Worm (Caenorhabditis elegans) whole organism, L2 larva: ENCODE measurements around the gene gplb-1.

Source experiments
- F13H6.1 ChIP-seq: sonication (generic microtip); optimal IDR thresholded peaks from 2 replicates; lab custom pipeline; 2016; ENCODE audit warnings: missing genetic modification characterization, missing compliant biosample characterization
- R02D3.7 ChIP-seq: fragments of 150-350 bp; optimal IDR thresholded peaks from 2 replicates; lab custom pipeline; 2014; ENCODE audit warnings: missing biosample characterization, missing genetic modification characterization
- Y55F3AM.14 ChIP-seq: fragments of 200-800 bp; sonication (Bioruptor generic); optimal IDR thresholded peaks from 2 replicates; lab custom pipeline; 2018; ENCODE audit warnings: mild to moderate bottlenecking, missing genetic modification characterization, missing compliant biosample characterization
- ZK546.5 ChIP-seq: sonication (generic microtip); optimal IDR thresholded peaks from 2 replicates; lab custom pipeline; 2017; ENCODE audit warnings: missing biosample characterization, missing genetic modification characterization
- alr-1 ChIP-seq: fragments of 150-350 bp; optimal IDR thresholded peaks from 2 replicates; lab custom pipeline; 2014; ENCODE audit warnings: missing biosample characterization, missing genetic modification characterization
- aly-2 ChIP-seq: fragments of 150-350 bp; optimal IDR thresholded peaks from 2 replicates; lab custom pipeline; 2014; ENCODE audit warnings: missing biosample characterization, missing genetic modification characterization
- ama-1 ChIP-seq: fragments of 150-350 bp; optimal IDR thresholded peaks from 2 replicates; lab custom pipeline; 2018; ENCODE audit warnings: inconsistent platforms
- blmp-1 ChIP-seq: sonication (generic microtip); optimal IDR thresholded peaks from 2 replicates; lab custom pipeline; 2017; ENCODE audit warnings: missing genetic modification characterization, mild to moderate bottlenecking, missing compliant biosample characterization, antibody characterized with exemption, moderate library complexity; ENCODE audit not compliant: insufficient read depth
- ceh-16 ChIP-seq: fragments of 150-350 bp; optimal IDR thresholded peaks from 2 replicates; lab custom pipeline; 2014; ENCODE audit warnings: missing biosample characterization, missing genetic modification characterization
- ceh-82 ChIP-seq: fragments of 150-350 bp; optimal IDR thresholded peaks from 2 replicates; lab custom pipeline; 2014; ENCODE audit warnings: missing biosample characterization, missing genetic modification characterization
- dmd-4 ChIP-seq: sonication (generic microtip); optimal IDR thresholded peaks from 2 replicates; lab custom pipeline; 2017; ENCODE audit warnings: missing biosample characterization, missing genetic modification characterization
- egl-27 ChIP-seq: sonication (generic microtip); optimal IDR thresholded peaks from 3 replicates; lab custom pipeline; 2017; ENCODE audit warnings: missing biosample characterization, missing genetic modification reagents, missing genetic modification characterization
- elt-1 ChIP-seq: fragments of 150-350 bp; optimal IDR thresholded peaks from 2 replicates; lab custom pipeline; 2014; ENCODE audit warnings: missing biosample characterization, missing genetic modification characterization
- elt-3 ChIP-seq: sonication (generic microtip); optimal IDR thresholded peaks from 2 replicates; lab custom pipeline; 2017; ENCODE audit warnings: missing biosample characterization, missing genetic modification characterization
- fos-1 ChIP-seq: fragments of 150-350 bp; optimal IDR thresholded peaks from 2 replicates; lab custom pipeline; 2014; ENCODE audit warnings: missing biosample characterization, missing genetic modification characterization
- gmeb-1 ChIP-seq: fragments of 150-350 bp; optimal IDR thresholded peaks from 2 replicates; lab custom pipeline; 2014; ENCODE audit warnings: missing biosample characterization, missing genetic modification characterization
- lin-11 ChIP-seq: fragments of 150-350 bp; sonication (generic microtip); optimal IDR thresholded peaks from 2 replicates; lab custom pipeline; 2014; ENCODE audit warnings: missing biosample characterization, missing genetic modification characterization, inconsistent platforms, mixed read lengths
- lin-13 ChIP-seq: fragments of 150-350 bp; optimal IDR thresholded peaks from 2 replicates; lab custom pipeline; 2014; ENCODE audit warnings: missing biosample characterization, missing genetic modification reagents, missing genetic modification characterization
- lin-39 ChIP-seq: fragments of 150-350 bp; optimal IDR thresholded peaks from 2 replicates; lab custom pipeline; 2014; ENCODE audit warnings: missing biosample characterization, missing genetic modification reagents, missing genetic modification characterization
- lsy-2 ChIP-seq, 2 experiments: fragments of 150-350 bp in 1 of 2; sonication (generic microtip) in 1 of 2; optimal IDR thresholded peaks; 2 replicates each; lab custom pipeline; 2014 to 2017; ENCODE audit warnings: missing biosample characterization in 2 of 2, missing genetic modification characterization in 2 of 2
- mab-5 ChIP-seq: fragments of 150-350 bp; optimal IDR thresholded peaks from 2 replicates; lab custom pipeline; 2014; ENCODE audit warnings: missing biosample characterization, missing genetic modification characterization
- nhr-10 ChIP-seq: sonication (generic microtip); optimal IDR thresholded peaks from 2 replicates; lab custom pipeline; 2017; ENCODE audit warnings: missing biosample characterization, missing genetic modification characterization
- nhr-11 ChIP-seq: fragments of 150-350 bp; optimal IDR thresholded peaks from 2 replicates; lab custom pipeline; 2014; ENCODE audit warnings: missing biosample characterization, missing genetic modification characterization
- nhr-12 ChIP-seq: fragments of 150-350 bp; optimal IDR thresholded peaks from 2 replicates; lab custom pipeline; 2014; ENCODE audit warnings: missing biosample characterization, missing genetic modification characterization
- nhr-129 ChIP-seq: fragments of 150-350 bp; optimal IDR thresholded peaks from 2 replicates; lab custom pipeline; 2014; ENCODE audit warnings: missing biosample characterization, missing genetic modification characterization
- nhr-21 ChIP-seq: fragments of 150-350 bp; optimal IDR thresholded peaks from 2 replicates; lab custom pipeline; 2014; ENCODE audit warnings: missing biosample characterization, missing genetic modification characterization
- nhr-23 ChIP-seq: fragments of 150-350 bp; optimal IDR thresholded peaks from 2 replicates; lab custom pipeline; 2014; ENCODE audit warnings: missing biosample characterization, missing genetic modification reagents, missing genetic modification characterization
- nhr-25 ChIP-seq: fragments of 150-350 bp; sonication (generic microtip); optimal IDR thresholded peaks from 3 replicates; lab custom pipeline; 2014; ENCODE audit warnings: missing biosample characterization, missing genetic modification characterization
- nhr-6 ChIP-seq: fragments of 150-350 bp; optimal IDR thresholded peaks from 2 replicates; lab custom pipeline; 2014; ENCODE audit warnings: missing biosample characterization, missing genetic modification characterization
- nhr-77 ChIP-seq: fragments of 150-350 bp; optimal IDR thresholded peaks from 2 replicates; lab custom pipeline; 2014; ENCODE audit warnings: missing biosample characterization, missing genetic modification characterization
- peb-1 ChIP-seq: fragments of 150-350 bp; optimal IDR thresholded peaks from 2 replicates; lab custom pipeline; 2014; ENCODE audit warnings: missing biosample characterization, missing genetic modification characterization
- sem-4 ChIP-seq: fragments of 150-350 bp; optimal IDR thresholded peaks from 2 replicates; lab custom pipeline; 2014; ENCODE audit warnings: missing biosample characterization, missing genetic modification reagents, missing genetic modification characterization
- sma-3 ChIP-seq: sonication (generic microtip); optimal IDR thresholded peaks from 2 replicates; lab custom pipeline; 2016; ENCODE audit warnings: missing genetic modification reagents, missing genetic modification characterization, missing compliant biosample characterization
- sma-9 ChIP-seq, 2 experiments: fragments of 150-350 bp in 1 of 2; sonication (generic microtip) in 1 of 2; optimal IDR thresholded peaks; 2 replicates each; lab custom pipeline; 2014 to 2016; ENCODE audit warnings: missing genetic modification characterization in 2 of 2, mild to moderate bottlenecking in 1 of 2, missing biosample characterization in 1 of 2, missing compliant biosample characterization in 1 of 2, missing genetic modification reagents in 1 of 2, moderate library complexity in 1 of 2
- snpc-4 ChIP-seq: fragments of 150-350 bp; optimal IDR thresholded peaks from 2 replicates; lab custom pipeline; 2014; ENCODE audit warnings: missing biosample characterization, missing genetic modification characterization
- unc-39 ChIP-seq: fragments of 150-350 bp; optimal IDR thresholded peaks from 2 replicates; lab custom pipeline; 2014; ENCODE audit warnings: missing biosample characterization, missing genetic modification characterization
- unc-55 ChIP-seq: fragments of 150-350 bp; sonication (generic microtip); optimal IDR thresholded peaks from 3 replicates; lab custom pipeline; 2014; ENCODE audit warnings: missing biosample characterization, missing genetic modification reagents, missing genetic modification characterization
- unc-62 ChIP-seq: fragments of 150-350 bp; optimal IDR thresholded peaks from 2 replicates; lab custom pipeline; 2014; ENCODE audit warnings: missing biosample characterization, missing genetic modification reagents, missing genetic modification characterization
- zag-1 ChIP-seq: fragments of 150-350 bp; optimal IDR thresholded peaks from 2 replicates; lab custom pipeline; 2014; ENCODE audit warnings: missing biosample characterization, missing genetic modification characterization
- ztf-11 ChIP-seq: sonication (generic microtip); optimal IDR thresholded peaks from 2 replicates; lab custom pipeline; 2017; ENCODE audit warnings: missing biosample characterization, missing genetic modification characterization
- ztf-4 ChIP-seq: fragments of 150-350 bp; optimal IDR thresholded peaks from 2 replicates; lab custom pipeline; 2014; ENCODE audit warnings: missing biosample characterization, missing genetic modification characterization

The gplb-1 gene

ce11 chrV:8454995-8455446 is 16.0 kb downstream of the gplb-1 start, which contains the start of gene T23B12.11:
TSS of gene T23B12.11 (plus strand) at chrV:8455396.
- no peak for TF ChIP-seq fos-1

ce11 chrV:8450690-8451089 is 20.4 kb downstream of the gplb-1 start:
- TF ChIP-seq mab-5 (tag; lab: Kevin White, UChicago) (peak; percentile 57), unc-39 (tag; lab: Kevin White, UChicago) (no peak)

ce11 chrV:8449241-8449640 is 21.8 kb downstream of the gplb-1 start:
- TF ChIP-seq ceh-16 (tag; lab: Kevin White, UChicago) = no peak
- TF ChIP-seq lsy-2 (tag; optimal IDR thresholded peaks at IDR 0.05; lab: Kevin White, UChicago) = no peak
- TF ChIP-seq nhr-21 = no peak
- no peak for TF ChIP-seq nhr-11 (tag; lab: Kevin White, UChicago)
- no peak for TF ChIP-seq zag-1 (tag; lab: Kevin White, UChicago)
- no peak for TF ChIP-seq mab-5 (tag; lab: Kevin White, UChicago)
- TF ChIP-seq egl-27 (tag; lab: Kevin White, UChicago) = no peak
- TF ChIP-seq sma-3 (GFP tag; lab: Kevin White, UChicago) = peak; percentile 45
- no peak for TF ChIP-seq ztf-11
- peak; percentile 27 for TF ChIP-seq sma-9 (GFP tag; optimal IDR thresholded peaks at IDR 0.05; lab: Kevin White, UChicago)
- TF ChIP-seq sma-9 (tag; optimal IDR thresholded peaks at IDR 0.05; lab: Kevin White, UChicago) = no peak
- no peak for TF ChIP-seq elt-1 (tag; lab: Kevin White, UChicago)
- peak; percentile 78 for TF ChIP-seq nhr-25
- TF ChIP-seq nhr-129 (tag; lab: Kevin White, UChicago) = no peak
- TF ChIP-seq unc-62 = no peak
- no peak for TF ChIP-seq ama-1 (lab: Kevin White, UChicago)
- no peak for TF ChIP-seq snpc-4 (tag; lab: Kevin White, UChicago)
- no peak for TF ChIP-seq R02D3.7 (tag; lab: Kevin White, UChicago)

- no peak for TF ChIP-seq blmp-1
- TF ChIP-seq sma-9 (GFP tag; optimal IDR thresholded peaks at IDR 0.05; lab: Kevin White, UChicago) = no peak
- TF ChIP-seq sma-9 (tag; optimal IDR thresholded peaks at IDR 0.05; lab: Kevin White, UChicago) = no peak
- no peak for TF ChIP-seq unc-55 (GFP tag; lab: Kevin White, UChicago)
- no peak for TF ChIP-seq elt-3 (tag; lab: Kevin White, UChicago)
- no peak for TF ChIP-seq dmd-4
- no peak for TF ChIP-seq alr-1
Observed at ce11 chrV:8447928-8448327, 23.1 kb downstream of the gplb-1 start, which contains the start of gene T23B12.5. TSS of gene T23B12.5 (minus strand) at chrV:8448028.

- no peak for TF ChIP-seq unc-39 (tag; lab: Kevin White, UChicago)
- TF ChIP-seq ZK546.5 = no peak
- TF ChIP-seq elt-1 (tag; lab: Kevin White, UChicago) = no peak
- no peak for TF ChIP-seq nhr-10
- no peak for TF ChIP-seq aly-2 (tag; lab: Kevin White, UChicago)
- TF ChIP-seq peb-1 (tag; lab: Kevin White, UChicago) = no peak
- TF ChIP-seq unc-55 (GFP tag; lab: Kevin White, UChicago) = no peak
- no peak for TF ChIP-seq ama-1 (lab: Kevin White, UChicago)
- no peak for TF ChIP-seq alr-1
- peak; percentile 33 for TF ChIP-seq nhr-25
- TF ChIP-seq nhr-77 (tag; lab: Kevin White, UChicago) = no peak
- TF ChIP-seq fos-1 = peak; percentile 65
- no peak for TF ChIP-seq lin-11 (tag; lab: Kevin White, UChicago)
- no peak for TF ChIP-seq lin-39 (tag; lab: Kevin White, UChicago)
- TF ChIP-seq elt-3 (tag; lab: Kevin White, UChicago) = no peak
- TF ChIP-seq ztf-11 = no peak
- TF ChIP-seq sma-9 (GFP tag; optimal IDR thresholded peaks at IDR 0.05; lab: Kevin White, UChicago) = peak; percentile 56
- no peak for TF ChIP-seq sma-9 (tag; optimal IDR thresholded peaks at IDR 0.05; lab: Kevin White, UChicago)
- no peak for TF ChIP-seq nhr-12 (tag; lab: Kevin White, UChicago)
- TF ChIP-seq snpc-4 (tag; lab: Kevin White, UChicago) = peak; percentile 1
- TF ChIP-seq gmeb-1 (tag; lab: Kevin White, UChicago) = peak; percentile 48
- TF ChIP-seq ztf-4 (tag; lab: Kevin White, UChicago) = no peak
- no peak for TF ChIP-seq sem-4 (tag; lab: Kevin White, UChicago)
- peak; percentile 14 for TF ChIP-seq nhr-21
- no peak for TF ChIP-seq dmd-4
- TF ChIP-seq nhr-6 (tag; lab: Kevin White, UChicago) = no peak
- no peak for TF ChIP-seq ceh-16 (tag; lab: Kevin White, UChicago)
- TF ChIP-seq nhr-129 (tag; lab: Kevin White, UChicago) = peak; percentile 56
- no peak for TF ChIP-seq Y55F3AM.14
- TF ChIP-seq ceh-82 (tag; lab: Kevin White, UChicago) = no peak
- TF ChIP-seq nhr-23 (tag; lab: Kevin White, UChicago) = no peak
- TF ChIP-seq R02D3.7 (tag; lab: Kevin White, UChicago) = no peak
- no peak for TF ChIP-seq nhr-11 (tag; lab: Kevin White, UChicago)
- TF ChIP-seq F13H6.1 (tag; lab: Kevin White, UChicago) = peak; percentile 38
- TF ChIP-seq zag-1 (tag; lab: Kevin White, UChicago) = no peak
- TF ChIP-seq lin-13 (GFP tag; lab: Kevin White, UChicago) = no peak
- TF ChIP-seq lsy-2 (tag; optimal IDR thresholded peaks at IDR 0.05; lab: Kevin White, UChicago) = peak in 1 of 2 experiments; percentile 20
- no peak for TF ChIP-seq mab-5 (tag; lab: Kevin White, UChicago)
- peak; percentile 66 for TF ChIP-seq sma-3 (GFP tag; lab: Kevin White, UChicago)
- no peak for TF ChIP-seq blmp-1
- no peak for TF ChIP-seq unc-62
Observed at ce11 chrV:8445636-8446035, 25.4 kb downstream of the gplb-1 start.
